Fruit fly (Drosophila melanogaster): ENCODE measurements around the gene Rint1.
A peak's percentile ranks its signal among the peaks of the same experiment; 100 is the strongest.

The Rint1 gene

DNA sequence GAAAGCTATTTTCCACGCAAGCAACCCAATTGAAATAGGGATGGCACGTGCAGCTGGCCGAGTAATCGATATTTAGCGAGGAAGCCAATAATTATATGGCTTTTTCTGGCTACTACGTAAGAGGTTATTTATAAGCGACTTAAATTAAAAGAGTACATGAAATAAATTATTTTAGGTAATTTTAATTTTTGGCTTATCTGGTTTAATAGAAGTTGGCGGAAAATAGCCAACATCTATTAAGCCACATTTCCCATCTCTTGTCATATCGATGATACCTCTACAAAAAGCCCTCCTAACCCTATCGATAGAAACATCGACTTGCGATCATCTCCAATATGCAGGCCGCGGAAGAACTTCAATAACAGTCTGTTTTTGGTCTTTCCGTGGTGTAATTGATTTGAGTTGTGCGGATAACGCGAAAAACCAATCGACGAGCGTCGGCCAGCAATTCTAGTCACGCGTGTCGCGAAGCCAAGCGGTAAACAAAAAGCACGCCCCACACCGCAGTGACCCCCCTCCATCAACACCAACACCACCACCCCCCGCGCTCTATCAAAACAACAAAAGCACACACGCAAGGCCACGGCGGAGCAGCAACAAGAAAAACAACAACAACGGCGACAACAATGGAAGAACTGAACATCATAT lies 24.7 kb downstream of the Rint1 start, which contains the start of the genes Srp19 and qm (continued):
- TF ChIP-seq Ada2b (GFP tag; IDR thresholded peaks at IDR 0.05) = peak; percentile 31; the same call in 1 of the 2 replicates
- peak; percentile 38 for TF ChIP-seq CG12299 (tag; optimal IDR thresholded peaks at IDR 0.05)
- peak; percentile 46 for TF ChIP-seq bcd (GFP tag; optimal IDR thresholded peaks at IDR 0.05)
- no peak for TF ChIP-seq en (GFP tag; optimal IDR thresholded peaks at IDR 0.05)
- TF ChIP-seq CG33557 (GFP tag; optimal IDR thresholded peaks at IDR 0.05) = peak; percentile 22
- TF ChIP-seq jumu (GFP tag; optimal IDR thresholded peaks at IDR 0.05) = peak; percentile 64
- TF ChIP-seq cas (GFP tag; IDR thresholded peaks at IDR 0.05) = peak; percentile 14; the same call in 1 of the 2 replicates
- TF ChIP-seq TFAM (GFP tag; optimal IDR thresholded peaks at IDR 0.05) = no peak
- TF ChIP-seq CG14710 (tag; optimal IDR thresholded peaks at IDR 0.05) = peak; percentile 60
- peak; percentile 50 for TF ChIP-seq CG32532 (GFP tag; IDR thresholded peaks at IDR 0.05)
- TF ChIP-seq Neu2 (GFP tag; optimal IDR thresholded peaks at IDR 0.05; ENCODE audit: borderline replicate concordance) = no peak
- no peak for TF ChIP-seq CG10565 (GFP tag; optimal IDR thresholded peaks at IDR 0.05)
- no peak for TF ChIP-seq CG8478 (optimal IDR thresholded peaks at IDR 0.05)
- peak; percentile 64 for TF ChIP-seq Xbp1 (GFP tag; optimal IDR thresholded peaks at IDR 0.05)
- TF ChIP-seq Dbx (GFP tag; IDR thresholded peaks at IDR 0.05) = peak; percentile 52; the same call in 2 of the 3 replicates
- TF ChIP-seq chif (GFP tag; optimal IDR thresholded peaks at IDR 0.05) = peak in 1 of 2 experiments; percentile 57
- peak; percentile 34 for TF ChIP-seq Chrac-16 (GFP tag; optimal IDR thresholded peaks at IDR 0.05)
- TF ChIP-seq HLH54F (GFP tag; optimal IDR thresholded peaks at IDR 0.05) = peak; percentile 47
- TF ChIP-seq Ets97D (GFP tag; optimal IDR thresholded peaks at IDR 0.05) = peak; percentile 51
- peak; percentile 86; the same call in 2 of the 3 replicates for TF ChIP-seq CG34422 (GFP tag; IDR thresholded peaks at IDR 0.05)
- peak; percentile 50; the same call in 1 of the 2 replicates for TF ChIP-seq CG31441 (GFP tag; IDR thresholded peaks at IDR 0.05)
- TF ChIP-seq NfI (GFP tag; optimal IDR thresholded peaks at IDR 0.05) = peak; percentile 0
- TF ChIP-seq CG4707 (GFP tag; optimal IDR thresholded peaks at IDR 0.05) = no peak
- TF ChIP-seq Gug (GFP tag; IDR thresholded peaks at IDR 0.05) = peak; percentile 24; the same call in 1 of the 4 replicates
- TF ChIP-seq Atf3 (GFP tag; optimal IDR thresholded peaks at IDR 0.05) = peak; percentile 1
- TF ChIP-seq CG8944 (GFP tag; optimal IDR thresholded peaks at IDR 0.05) = peak; percentile 47
- peak; percentile 16 for TF ChIP-seq CHES-1-like (GFP tag; optimal IDR thresholded peaks at IDR 0.05)
- TF ChIP-seq BEAF-32 (GFP tag; optimal IDR thresholded peaks at IDR 0.05) = peak; percentile 95
- TF ChIP-seq mld (GFP tag; IDR thresholded peaks at IDR 0.05; ENCODE audit: partially characterized antibody) = peak; percentile 59; the same call in 2 of the 3 replicates
- TF ChIP-seq zen2 (GFP tag; IDR thresholded peaks at IDR 0.05; ENCODE audit: partially characterized antibody) = peak; percentile 60; the same call in 2 of the 3 replicates
- TF ChIP-seq Xrp1 (GFP tag; IDR thresholded peaks at IDR 0.05) = peak; percentile 44; the same call in 1 of the 2 replicates
- peak; percentile 53; the same call in 2 of the 3 replicates for TF ChIP-seq CG17361 (GFP tag; IDR thresholded peaks at IDR 0.05)
- peak; percentile 73 for TF ChIP-seq lilli (GFP tag; optimal IDR thresholded peaks at IDR 0.05)
- peak; percentile 37 for TF ChIP-seq gcm (GFP tag; optimal IDR thresholded peaks at IDR 0.05)
- TF ChIP-seq tll (GFP tag; optimal IDR thresholded peaks at IDR 0.05) = peak; percentile 6 to 63
- peak; percentile 27 for TF ChIP-seq dmrt99B (tag; optimal IDR thresholded peaks at IDR 0.05)
- peak; percentile 61; the same call in 1 of the 2 replicates for TF ChIP-seq klu (GFP tag; IDR thresholded peaks at IDR 0.05)
- peak; percentile 12 for TF ChIP-seq CG9797 (GFP tag; optimal IDR thresholded peaks at IDR 0.05)
- no peak for TF ChIP-seq fd102C (GFP tag; optimal IDR thresholded peaks at IDR 0.05)
- peak; percentile 56 for TF ChIP-seq Hsf (GFP tag; optimal IDR thresholded peaks at IDR 0.05)
- TF ChIP-seq unc-4 (GFP tag; IDR thresholded peaks at IDR 0.05; ENCODE audit: partially characterized antibody) = peak; percentile 87
- no peak for TF ChIP-seq eve (GFP tag; optimal IDR thresholded peaks at IDR 0.05)
- TF ChIP-seq nom (GFP tag; optimal IDR thresholded peaks at IDR 0.05) = peak; percentile 65
- peak; percentile 34; the same call in 1 of the 2 replicates for TF ChIP-seq CG6272 (GFP tag; IDR thresholded peaks at IDR 0.05)
- peak; percentile 55 for TF ChIP-seq CG4424 (GFP tag; optimal IDR thresholded peaks at IDR 0.05)
- TF ChIP-seq Oli (tag; optimal IDR thresholded peaks at IDR 0.05) = peak; percentile 5
- TF ChIP-seq Nf-YB (GFP tag; optimal IDR thresholded peaks at IDR 0.05) = peak; percentile 39
- peak; percentile 67; the same call in 1 of the 2 replicates for TF ChIP-seq chm (GFP tag; IDR thresholded peaks at IDR 0.05)

All from whole organism, embryonic.